Fruit fly (Drosophila melanogaster) whole organism, prepupa: ENCODE measurements around the gene CG31272.

Source experiments
- CG10631 ChIP-seq: fragments of 200-800 bp; sonication (Bioruptor generic); optimal IDR thresholded peaks from 2 replicates; lab custom pipeline; 2016; ENCODE audit warnings: missing biosample characterization, missing genetic modification characterization
- CG10669 ChIP-seq: fragments of 200-800 bp; sonication (Bioruptor generic); optimal IDR thresholded peaks from 3 replicates; lab custom pipeline; 2018; ENCODE audit warnings: missing biosample characterization, mild to moderate bottlenecking, missing genetic modification characterization, moderate library complexity
- CG11294 ChIP-seq: fragments of 200-800 bp; sonication (Bioruptor generic); IDR thresholded peaks from 2 replicates; pipeline ENCODE4 v1.3.6; 2022; ENCODE audit warnings: missing biosample characterization, missing genetic modification characterization
- CG11762 ChIP-seq: fragments of 200-800 bp; sonication (Bioruptor generic); optimal IDR thresholded peaks from 3 replicates; lab custom pipeline; 2016; ENCODE audit warnings: missing biosample characterization, missing genetic modification characterization; ENCODE audit not compliant: insufficient read depth
- CG15336 ChIP-seq: fragments of 200-800 bp; sonication (Bioruptor generic); IDR thresholded peaks from 2 replicates; pipeline ENCODE4 v1.3.6; 2022; ENCODE audit warnings: missing biosample characterization, missing genetic modification characterization
- CG3032 ChIP-seq: fragments of 200-800 bp; optimal IDR thresholded peaks from 2 replicates; lab custom pipeline; 2019; ENCODE audit warnings: missing biosample characterization, mild to moderate bottlenecking, missing genetic modification characterization, moderate library complexity
- CG31627 ChIP-seq: fragments of 200-800 bp; sonication (Bioruptor generic); optimal IDR thresholded peaks from 3 replicates; lab custom pipeline; 2016; ENCODE audit warnings: missing biosample characterization, missing genetic modification characterization
- CG32006 ChIP-seq: fragments of 200-800 bp; sonication (Bioruptor generic); optimal IDR thresholded peaks from 3 replicates; lab custom pipeline; 2017; ENCODE audit warnings: missing biosample characterization, mild to moderate bottlenecking, missing genetic modification characterization
- CG34406 ChIP-seq: fragments of 200-800 bp; sonication (Bioruptor generic); optimal IDR thresholded peaks from 3 replicates; lab custom pipeline; 2016; ENCODE audit warnings: missing biosample characterization, missing genetic modification characterization
- CG6163 ChIP-seq: fragments of 200-800 bp; sonication (Bioruptor generic); IDR thresholded peaks from 3 replicates; pipeline ENCODE4 v1.3.6; 2022; ENCODE audit warnings: missing biosample characterization, missing genetic modification characterization
- CG6276 ChIP-seq: fragments of 200-800 bp; sonication (Bioruptor generic); optimal IDR thresholded peaks from 2 replicates; lab custom pipeline; 2017; ENCODE audit warnings: missing biosample characterization, mild to moderate bottlenecking, missing genetic modification characterization
- CG6792 ChIP-seq: fragments of 200-800 bp; sonication (Bioruptor generic); optimal IDR thresholded peaks from 3 replicates; lab custom pipeline; 2016; ENCODE audit warnings: missing biosample characterization, missing genetic modification characterization
- CG6808 ChIP-seq: fragments of 200-800 bp; sonication (Bioruptor generic); optimal IDR thresholded peaks from 3 replicates; lab custom pipeline; 2017; ENCODE audit warnings: missing biosample characterization, missing genetic modification characterization, mild to moderate bottlenecking, moderate library complexity, missing genetic modification reagents
- CG6854 ChIP-seq: fragments of 200-800 bp; sonication (Bioruptor generic); optimal IDR thresholded peaks from 2 replicates; lab custom pipeline; 2017; ENCODE audit warnings: missing biosample characterization, mild to moderate bottlenecking, missing genetic modification characterization
- Eip75B ChIP-seq: fragments of 200-800 bp; sonication (Bioruptor generic); optimal IDR thresholded peaks from 3 replicates; lab custom pipeline; 2016; ENCODE audit warnings: missing biosample characterization, missing genetic modification characterization
- Eip93F ChIP-seq: fragments of 200-800 bp; sonication (Bioruptor generic); optimal IDR thresholded peaks from 2 replicates; lab custom pipeline; 2016; ENCODE audit warnings: missing biosample characterization, mild to moderate bottlenecking, missing genetic modification characterization
- Ets21C ChIP-seq: fragments of 200-800 bp; sonication (Bioruptor generic); optimal IDR thresholded peaks from 3 replicates; lab custom pipeline; 2016; ENCODE audit warnings: missing biosample characterization, missing genetic modification characterization
- Gug ChIP-seq: fragments of 200-800 bp; sonication (Bioruptor generic); IDR thresholded peaks from 2 replicates; pipeline ENCODE4 v1.3.6; 2022; ENCODE audit warnings: missing biosample characterization, missing genetic modification characterization
- Hr38 ChIP-seq: sonication (Bioruptor generic); optimal IDR thresholded peaks from 2 replicates; lab custom pipeline; 2016; ENCODE audit warnings: missing biosample characterization, missing genetic modification characterization
- Hr39 ChIP-seq: fragments of 200-800 bp; sonication (Bioruptor generic); optimal IDR thresholded peaks from 2 replicates; lab custom pipeline; 2016; ENCODE audit warnings: missing biosample characterization, missing genetic modification characterization
- Hr4 ChIP-seq: fragments of 200-800 bp; sonication (Bioruptor generic); optimal IDR thresholded peaks from 3 replicates; lab custom pipeline; 2016; ENCODE audit warnings: missing biosample characterization, missing genetic modification characterization
- Lpt ChIP-seq: fragments of 200-800 bp; sonication (Bioruptor generic); optimal IDR thresholded peaks from 3 replicates; lab custom pipeline; 2016; ENCODE audit warnings: missing biosample characterization, missing genetic modification characterization
- OdsH ChIP-seq: fragments of 200-800 bp; sonication (Bioruptor generic); optimal IDR thresholded peaks from 3 replicates; lab custom pipeline; 2016; ENCODE audit warnings: missing biosample characterization, missing genetic modification characterization
- Smox ChIP-seq: fragments of 200-800 bp; sonication (Bioruptor generic); optimal IDR thresholded peaks from 3 replicates; lab custom pipeline; 2016; ENCODE audit warnings: missing biosample characterization, missing genetic modification characterization
- Sox102F ChIP-seq: fragments of 200-800 bp; sonication (Bioruptor generic); optimal IDR thresholded peaks from 2 replicates; lab custom pipeline; 2016; ENCODE audit warnings: missing biosample characterization, mild to moderate bottlenecking, missing genetic modification characterization
- Sox14 ChIP-seq: fragments of 200-800 bp; sonication (Bioruptor generic); optimal IDR thresholded peaks from 3 replicates; lab custom pipeline; 2016; ENCODE audit warnings: missing biosample characterization, missing genetic modification characterization
- Sox15 ChIP-seq: fragments of 200-800 bp; sonication (Bioruptor generic); optimal IDR thresholded peaks from 3 replicates; lab custom pipeline; 2016; ENCODE audit warnings: missing biosample characterization, missing genetic modification characterization
- achi ChIP-seq: fragments of 200-800 bp; sonication (Bioruptor generic); optimal IDR thresholded peaks from 3 replicates; lab custom pipeline; 2016; ENCODE audit warnings: missing biosample characterization, missing genetic modification characterization
- acj6 ChIP-seq: fragments of 200-800 bp; sonication (Bioruptor generic); optimal IDR thresholded peaks from 3 replicates; lab custom pipeline; 2016; ENCODE audit warnings: missing biosample characterization, missing genetic modification characterization
- cyc ChIP-seq: fragments of 200-800 bp; sonication (Bioruptor generic); optimal IDR thresholded peaks from 3 replicates; lab custom pipeline; 2016; ENCODE audit warnings: missing biosample characterization, missing genetic modification characterization
- dac ChIP-seq: fragments of 200-800 bp; sonication (Bioruptor generic); optimal IDR thresholded peaks from 2 replicates; lab custom pipeline; 2017; ENCODE audit warnings: missing biosample characterization, mild to moderate bottlenecking, missing genetic modification characterization
- eg ChIP-seq: fragments of 200-800 bp; sonication (Bioruptor generic); IDR thresholded peaks from 3 replicates; pipeline ENCODE4 v1.3.6; 2022; ENCODE audit warnings: missing biosample characterization, missing genetic modification characterization
- esn ChIP-seq: fragments of 200-800 bp; sonication (Bioruptor generic); optimal IDR thresholded peaks from 2 replicates; lab custom pipeline; 2016; ENCODE audit warnings: missing biosample characterization, mild to moderate bottlenecking, missing genetic modification characterization, moderate library complexity
- fd59A ChIP-seq: fragments of 200-800 bp; sonication (Bioruptor generic); optimal IDR thresholded peaks from 2 replicates; lab custom pipeline; 2017; ENCODE audit warnings: missing biosample characterization, mild to moderate bottlenecking, missing genetic modification characterization, missing genetic modification reagents
- fd85E ChIP-seq: fragments of 200-800 bp; sonication (Bioruptor generic); optimal IDR thresholded peaks from 3 replicates; lab custom pipeline; 2016; ENCODE audit warnings: missing biosample characterization, missing genetic modification characterization
- lz ChIP-seq: fragments of 200-800 bp; sonication (Bioruptor generic); optimal IDR thresholded peaks from 3 replicates; lab custom pipeline; 2016; ENCODE audit warnings: missing biosample characterization, missing genetic modification characterization
- net ChIP-seq: fragments of 200-800 bp; sonication (Bioruptor generic); optimal IDR thresholded peaks from 3 replicates; lab custom pipeline; 2016; ENCODE audit warnings: missing biosample characterization, missing genetic modification characterization
- pdm3 ChIP-seq: fragments of 200-800 bp; sonication (Bioruptor generic); optimal IDR thresholded peaks from 3 replicates; lab custom pipeline; 2016; ENCODE audit warnings: missing biosample characterization, missing genetic modification characterization
- salr ChIP-seq, 2 experiments: fragments of 200-800 bp; sonication (Bioruptor generic); optimal IDR thresholded peaks; 3 replicates each; lab custom pipeline; 2016 to 2018; ENCODE audit warnings: missing biosample characterization in 2 of 2, missing genetic modification characterization in 2 of 2, mild to moderate bottlenecking in 1 of 2
- ss ChIP-seq, 2 experiments: fragments of 200-800 bp; sonication (Bioruptor generic); optimal IDR thresholded peaks; 2 replicates in 1 of 2; 3 replicates in 1 of 2; lab custom pipeline; 2017 to 2018; ENCODE audit warnings: mild to moderate bottlenecking in 2 of 2, missing biosample characterization in 2 of 2, missing genetic modification characterization in 2 of 2, moderate library complexity in 1 of 2
- svp ChIP-seq: fragments of 200-800 bp; sonication (Bioruptor generic); peaks from one replicate; lab custom pipeline; 2016; ENCODE audit warnings: missing biosample characterization, missing genetic modification characterization
- topi ChIP-seq: fragments of 200-800 bp; sonication (Bioruptor generic); optimal IDR thresholded peaks from 3 replicates; lab custom pipeline; 2016; ENCODE audit warnings: missing biosample characterization, missing genetic modification characterization
- vri ChIP-seq: fragments of 200-800 bp; sonication (Bioruptor generic); optimal IDR thresholded peaks from 3 replicates; lab custom pipeline; 2016; ENCODE audit warnings: missing biosample characterization, mild to moderate bottlenecking, missing genetic modification characterization

CG31272 gene

dm6 chr3R:10767526-10767925, 8.3 kb upstream of the CG31272 start, which contains the start of gene TfIIFbeta:
TSS of gene TfIIFbeta (minus strand) at chr3R:10767804.
- TF ChIP-seq fd85E (GFP tag; lab: Kevin White, UChicago) (no peak), Ets21C (GFP tag; lab: Kevin White, UChicago) (no peak), Eip75B (GFP tag; lab: Kevin White, UChicago) (no peak), ss (GFP tag; optimal IDR thresholded peaks at IDR 0.05; lab: Kevin White, UChicago) (no peak), achi (GFP tag; lab: Kevin White, UChicago) (no peak), Hr39 (GFP tag; lab: Kevin White, UChicago) (no peak), eg (GFP tag; lab: Robert Waterston, UW) (no peak), cyc (no peak), CG6808 (GFP tag; lab: Kevin White, UChicago) (no peak), Lpt (GFP tag; lab: Kevin White, UChicago) (no peak), pdm3 (no peak), CG6854 (no peak)

- TF ChIP-seq cyc, result no peak
- no peak for TF ChIP-seq CG6276 (GFP tag; lab: Kevin White, UChicago)
- TF ChIP-seq CG11294 (GFP tag; lab: Robert Waterston, UW), result 0 out of 2 replicates have a peak, but pooled peaks have one; percentile 14
- TF ChIP-seq Smox (GFP tag; lab: Kevin White, UChicago), result peak; percentile 5
- TF ChIP-seq net (GFP tag; lab: Kevin White, UChicago), result no peak
- TF ChIP-seq CG31627 (GFP tag; lab: Kevin White, UChicago), result peak; percentile 26
- no peak for TF ChIP-seq lz
- no peak for TF ChIP-seq Hr39 (GFP tag; lab: Kevin White, UChicago)
- no peak for TF ChIP-seq dac (GFP tag; lab: Kevin White, UChicago)
- no peak for TF ChIP-seq Eip75B (GFP tag; lab: Kevin White, UChicago)
- TF ChIP-seq esn (GFP tag; lab: Kevin White, UChicago), result peak; percentile 20
- TF ChIP-seq CG6792 (GFP tag; lab: Kevin White, UChicago), result no peak
Measured at dm6 chr3R:10761980-10762379, 2.8 kb upstream of the CG31272 start.

- TF ChIP-seq CG6854 (no peak), CG6276 (GFP tag; lab: Kevin White, UChicago) (no peak), Sox15 (GFP tag; lab: Kevin White, UChicago) (peak; percentile 62), acj6 (GFP tag; lab: Kevin White, UChicago) (peak; percentile 79), Ets21C (GFP tag; lab: Kevin White, UChicago) (peak; percentile 70), eg (GFP tag; lab: Robert Waterston, UW) (peak; percentile 61; the same call in 1 of the 3 replicates), CG10631 (peak; percentile 72), OdsH (GFP tag; lab: Kevin White, UChicago) (peak; percentile 76), Sox102F (GFP tag; lab: Kevin White, UChicago) (peak; percentile 66), Hr39 (GFP tag; lab: Kevin White, UChicago) (peak; percentile 80), CG3032 (no peak), Gug (GFP tag; lab: Robert Waterston, UW) (peak; percentile 65), Lpt (GFP tag; lab: Kevin White, UChicago) (peak; percentile 59), vri (GFP tag; lab: Kevin White, UChicago) (peak; percentile 55), Hr4 (GFP tag; lab: Kevin White, UChicago) (peak; percentile 78), CG31627 (GFP tag; lab: Kevin White, UChicago) (peak; percentile 82), CG6808 (GFP tag; lab: Kevin White, UChicago) (no peak), Eip93F (GFP tag; lab: Kevin White, UChicago) (no peak), CG34406 (GFP tag; lab: Kevin White, UChicago) (peak; percentile 50), lz (peak; percentile 81), CG10669 (GFP tag; lab: Kevin White, UChicago) (no peak), achi (GFP tag; lab: Kevin White, UChicago) (peak; percentile 58), CG32006 (GFP tag; lab: Kevin White, UChicago) (no peak), fd85E (GFP tag; lab: Kevin White, UChicago) (no peak), esn (GFP tag; lab: Kevin White, UChicago) (peak; percentile 80), CG11762 (GFP tag; lab: Kevin White, UChicago) (peak; percentile 33), fd59A (GFP tag; lab: Kevin White, UChicago) (no peak), Sox14 (peak; percentile 76), salr (GFP tag; optimal IDR thresholded peaks at IDR 0.05; lab: Kevin White, UChicago) (no peak), CG6163 (GFP tag; lab: Robert Waterston, UW) (peak; percentile 73), CG6792 (GFP tag; lab: Kevin White, UChicago) (no peak), pdm3 (peak; percentile 76), topi (GFP tag; lab: Kevin White, UChicago) (peak; percentile 83), Hr38 (GFP tag; lab: Kevin White, UChicago) (no peak), CG15336 (no peak), svp (GFP tag; lab: Kevin White, UChicago) (no peak)
Measured at dm6 chr3R:10760966-10761855, 2.0 kb upstream of the CG31272 start, which contains the start of the genes MED7 and Cap-H2. TSS of gene MED7 (minus strand) at chr3R:10761032. TSS of gene Cap-H2 (plus strand) at chr3R:10761310.
